Worm (Caenorhabditis elegans): Measurements from ENCODE around the gene fbxa-113.

Gene fbxa-113

ce11 chrV:20195451-20196036 is 7.6 kb upstream of the fbxa-113 start, which contains the start of the genes srh-217 and Y113G7B.28:
TSS of gene srh-217 (minus strand) at chrV:20195551.
TSS of gene Y113G7B.28 (plus strand) at chrV:20195986.
- TF ChIP-seq dao-5 (tag; optimal IDR thresholded peaks at IDR 0.05): no peak
- no peak for TF ChIP-seq W03F9.2 (tag; optimal IDR thresholded peaks at IDR 0.05)
- no peak for TF ChIP-seq him-1 (tag; optimal IDR thresholded peaks at IDR 0.05)

ce11 chrV:20196671-20197070 is 6.5 kb upstream of the fbxa-113 start, which contains the start of gene ftr-1:
TSS of gene ftr-1 (plus strand) at chrV:20196971.
- TF ChIP-seq W03F9.2 (tag; optimal IDR thresholded peaks at IDR 0.05) (no peak), dao-5 (tag; optimal IDR thresholded peaks at IDR 0.05) (no peak), him-1 (tag; optimal IDR thresholded peaks at IDR 0.05) (no peak)

ce11 chrV:20198954-20199353 is 4.2 kb upstream of the fbxa-113 start, which contains the start of gene fog-2:
TSS of gene fog-2 (plus strand) at chrV:20199254.
- TF ChIP-seq W03F9.2 (tag; optimal IDR thresholded peaks at IDR 0.05) (no peak), him-1 (tag; optimal IDR thresholded peaks at IDR 0.05) (no peak), dao-5 (tag; optimal IDR thresholded peaks at IDR 0.05) (no peak)

ce11 chrV:20199658-20200057 is 3.5 kb upstream of the fbxa-113 start:
- no peak for TF ChIP-seq him-1 (tag; optimal IDR thresholded peaks at IDR 0.05)
- no peak for TF ChIP-seq dao-5 (tag; optimal IDR thresholded peaks at IDR 0.05)
- no peak for TF ChIP-seq W03F9.2 (tag; optimal IDR thresholded peaks at IDR 0.05)

DNA sequence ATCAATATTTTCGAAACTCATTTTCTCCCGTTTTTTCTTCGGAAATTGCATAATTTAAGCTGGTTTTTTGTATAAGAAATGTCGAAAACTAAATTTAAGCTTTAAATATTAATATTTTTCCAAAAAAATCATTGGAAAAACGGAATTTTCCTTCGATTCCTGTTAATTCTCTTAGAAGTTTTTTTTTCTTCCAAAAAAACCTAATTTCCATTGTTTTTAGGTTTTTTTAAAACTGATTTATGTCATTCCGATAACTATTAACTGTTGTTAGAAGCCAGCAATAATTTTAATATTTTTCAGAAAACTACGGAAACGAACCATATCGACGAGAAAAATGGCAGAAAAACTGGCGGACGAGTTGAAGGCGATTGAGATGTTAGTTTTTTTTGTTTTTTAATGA is 1.9 kb upstream of the fbxa-113 start, which contains the start of gene fbxa-114:
Gene fbxa-114, plus strand, starts transcription at position 301 of the 400 bp plus-strand sequence.
- TF ChIP-seq dao-5 (tag; optimal IDR thresholded peaks at IDR 0.05): no peak
- no peak for TF ChIP-seq him-1 (tag; optimal IDR thresholded peaks at IDR 0.05)
- no peak for TF ChIP-seq W03F9.2 (tag; optimal IDR thresholded peaks at IDR 0.05)

ce11 chrV:20206086-20206485 is 2.9 kb downstream of the fbxa-113 start, which contains the start of the genes fbxb-59 and srbc-34:
TSS of gene fbxb-59 (minus strand) at chrV:20206186.
TSS of gene srbc-34 (plus strand) at chrV:20206318.
- TF ChIP-seq W03F9.2 (tag; optimal IDR thresholded peaks at IDR 0.05) (no peak), him-1 (tag; optimal IDR thresholded peaks at IDR 0.05) (no peak), dao-5 (tag; optimal IDR thresholded peaks at IDR 0.05) (no peak)

DNA sequence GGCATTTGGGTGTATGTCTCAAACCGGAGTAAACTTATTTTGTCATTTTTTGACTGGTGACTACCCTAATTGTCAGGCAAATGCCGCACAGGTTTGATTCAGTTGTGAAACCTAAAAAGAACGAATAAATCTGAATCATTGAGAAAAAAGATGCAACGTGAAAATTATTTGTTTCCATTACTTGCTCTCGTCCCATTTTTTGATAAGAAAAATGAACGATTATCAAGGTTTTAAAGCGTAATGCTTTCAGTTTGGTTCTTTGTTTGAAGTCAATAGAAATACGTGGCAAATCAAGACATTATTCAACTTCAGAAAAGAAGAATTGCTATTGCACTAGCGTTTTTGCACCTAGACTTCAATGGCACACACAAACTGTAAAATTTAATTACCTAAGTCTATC is 9.4 kb downstream of the fbxa-113 start, which contains the start of gene Y113G7B.12:
Gene Y113G7B.12, minus strand, starts transcription at position 101 of the 400 bp plus-strand sequence.
- TF ChIP-seq W03F9.2 (tag; optimal IDR thresholded peaks at IDR 0.05) (no peak), dao-5 (tag; optimal IDR thresholded peaks at IDR 0.05) (no peak)

ce11 chrV:20213097-20213496 is 9.9 kb downstream of the fbxa-113 start:
- TF ChIP-seq W03F9.2 (tag; optimal IDR thresholded peaks at IDR 0.05) (no peak), him-1 (tag; optimal IDR thresholded peaks at IDR 0.05) (no peak), dao-5 (tag; optimal IDR thresholded peaks at IDR 0.05) (no peak)

- TF ChIP-seq dao-5 (tag; optimal IDR thresholded peaks at IDR 0.05) (no peak), him-1 (tag; optimal IDR thresholded peaks at IDR 0.05) (no peak), W03F9.2 (tag; optimal IDR thresholded peaks at IDR 0.05) (no peak)
Observed at ce11 chrV:20215197-20215596, 12.0 kb downstream of the fbxa-113 start, which contains the start of gene Y113G7B.11. TSS of gene Y113G7B.11 (minus strand) at chrV:20215297.

- TF ChIP-seq him-1 (tag; optimal IDR thresholded peaks at IDR 0.05) (no peak), W03F9.2 (tag; optimal IDR thresholded peaks at IDR 0.05) (no peak), dao-5 (tag; optimal IDR thresholded peaks at IDR 0.05) (no peak)
Observed at ce11 chrV:20220604-20221003, 17.4 kb downstream of the fbxa-113 start.

ce11 chrV:20223725-20224124 is 20.5 kb downstream of the fbxa-113 start:
- TF ChIP-seq him-1 (tag; optimal IDR thresholded peaks at IDR 0.05) (no peak), dao-5 (tag; optimal IDR thresholded peaks at IDR 0.05) (no peak), W03F9.2 (tag; optimal IDR thresholded peaks at IDR 0.05) (no peak)

- TF ChIP-seq dao-5 (tag; optimal IDR thresholded peaks at IDR 0.05): no peak
- TF ChIP-seq W03F9.2 (tag; optimal IDR thresholded peaks at IDR 0.05): no peak
- TF ChIP-seq him-1 (tag; optimal IDR thresholded peaks at IDR 0.05): no peak
Observed at ce11 chrV:20225312-20225711, 22.1 kb downstream of the fbxa-113 start.

ce11 chrV:20233743-20234142 is 30.6 kb downstream of the fbxa-113 start, which contains the start of gene Y113G7B.15:
TSS of gene Y113G7B.15 (minus strand) at chrV:20233843.
- TF ChIP-seq W03F9.2 (tag; optimal IDR thresholded peaks at IDR 0.05) (no peak), dao-5 (tag; optimal IDR thresholded peaks at IDR 0.05) (no peak), him-1 (tag; optimal IDR thresholded peaks at IDR 0.05) (no peak)

ce11 chrV:20234439-20234838 is 31.3 kb downstream of the fbxa-113 start:
- no peak for TF ChIP-seq him-1 (tag; optimal IDR thresholded peaks at IDR 0.05)

ce11 chrV:20235231-20235630 is 32.0 kb downstream of the fbxa-113 start:
- TF ChIP-seq him-1 (tag; optimal IDR thresholded peaks at IDR 0.05): no peak
- TF ChIP-seq W03F9.2 (tag; optimal IDR thresholded peaks at IDR 0.05): no peak
- TF ChIP-seq dao-5 (tag; optimal IDR thresholded peaks at IDR 0.05): no peak
